Worm (Caenorhabditis elegans) whole organism, mixed stage, embryonic: ENCODE measurements around the gene C47E12.14.

Source experiments
- M03D4.4 ChIP-seq: sonication (generic microtip); optimal IDR thresholded peaks from 2 replicates; lab custom pipeline; 2017; ENCODE audit warnings: mild to moderate bottlenecking, missing genetic modification characterization, missing compliant biosample characterization
- bed-3 ChIP-seq: fragments of 200-800 bp; sonication (Bioruptor generic); optimal IDR thresholded peaks from 3 replicates; lab custom pipeline; 2018; ENCODE audit warnings: mild to moderate bottlenecking, missing genetic modification characterization, moderate library complexity, missing compliant biosample characterization
- blmp-1 ChIP-seq: fragments of 150-350 bp; optimal IDR thresholded peaks from 2 replicates; lab custom pipeline; 2014; ENCODE audit warnings: missing biosample characterization, missing genetic modification characterization
- ceh-39 ChIP-seq: fragments of 150-350 bp; optimal IDR thresholded peaks from 2 replicates; lab custom pipeline; 2014; ENCODE audit warnings: missing biosample characterization, missing genetic modification characterization
- ceh-43 ChIP-seq: fragments of 200-800 bp; sonication (Bioruptor generic); optimal IDR thresholded peaks from 2 replicates; lab custom pipeline; 2018; ENCODE audit warnings: mild to moderate bottlenecking, missing genetic modification characterization, moderate library complexity, missing compliant biosample characterization
- ceh-83 ChIP-seq: fragments of 200-800 bp; sonication (Bioruptor generic); optimal IDR thresholded peaks from 2 replicates; lab custom pipeline; 2018; ENCODE audit warnings: mild to moderate bottlenecking, missing genetic modification characterization, missing compliant biosample characterization
- ces-1 ChIP-seq: fragments of 150-350 bp; optimal IDR thresholded peaks from 2 replicates; lab custom pipeline; 2014; ENCODE audit warnings: missing biosample characterization, missing genetic modification reagents, missing genetic modification characterization
- cnd-1 ChIP-seq: fragments of 200-800 bp; sonication (Bioruptor generic); optimal IDR thresholded peaks from 2 replicates; lab custom pipeline; 2018; ENCODE audit warnings: mild to moderate bottlenecking, missing genetic modification characterization, missing compliant biosample characterization
- drap-1 ChIP-seq: fragments of 200-800 bp; sonication (Bioruptor generic); optimal IDR thresholded peaks from 3 replicates; lab custom pipeline; 2018; ENCODE audit warnings: mild to moderate bottlenecking, missing genetic modification characterization, missing compliant biosample characterization
- elt-1 ChIP-seq: sonication (generic microtip); optimal IDR thresholded peaks from 2 replicates; lab custom pipeline; 2017; ENCODE audit warnings: missing genetic modification characterization, mild to moderate bottlenecking, missing compliant biosample characterization, antibody characterized with exemption, moderate library complexity, borderline replicate concordance; ENCODE audit not compliant: insufficient read depth
- elt-3 ChIP-seq: fragments of 150-350 bp; optimal IDR thresholded peaks from 2 replicates; lab custom pipeline; 2014; ENCODE audit warnings: missing biosample characterization, missing genetic modification characterization
- flh-1 ChIP-seq: fragments of 200-800 bp; sonication (Bioruptor generic); optimal IDR thresholded peaks from 2 replicates; lab custom pipeline; 2018; ENCODE audit warnings: mild to moderate bottlenecking, missing genetic modification characterization, moderate library complexity, missing compliant biosample characterization
- ham-2 ChIP-seq: fragments of 200-800 bp; sonication (Bioruptor generic); optimal IDR thresholded peaks from 2 replicates; lab custom pipeline; 2018; ENCODE audit warnings: mild to moderate bottlenecking, missing genetic modification characterization, missing compliant biosample characterization
- hlh-1 ChIP-seq: fragments of 150-350 bp; optimal IDR thresholded peaks from 2 replicates; lab custom pipeline; 2014; ENCODE audit warnings: missing biosample characterization, missing genetic modification reagents, missing genetic modification characterization
- lin-13 ChIP-seq: fragments of 150-350 bp; optimal IDR thresholded peaks from 2 replicates; lab custom pipeline; 2014; ENCODE audit warnings: missing biosample characterization, missing genetic modification characterization
- lin-32 ChIP-seq: fragments of 200-800 bp; sonication (Bioruptor generic); optimal IDR thresholded peaks from 2 replicates; lab custom pipeline; 2018; ENCODE audit warnings: mild to moderate bottlenecking, missing genetic modification characterization, missing compliant biosample characterization
- lsy-2 ChIP-seq: fragments of 150-350 bp; optimal IDR thresholded peaks from 2 replicates; lab custom pipeline; 2014; ENCODE audit warnings: missing biosample characterization, missing genetic modification characterization
- mls-2 ChIP-seq: sonication (generic microtip); optimal IDR thresholded peaks from 2 replicates; lab custom pipeline; 2016; ENCODE audit warnings: mild to moderate bottlenecking, missing genetic modification characterization, moderate library complexity, missing compliant biosample characterization
- nhr-12 ChIP-seq: fragments of 150-350 bp; optimal IDR thresholded peaks from 2 replicates; lab custom pipeline; 2014; ENCODE audit warnings: missing biosample characterization, missing genetic modification characterization
- nhr-2 ChIP-seq: fragments of 150-350 bp; optimal IDR thresholded peaks from 2 replicates; lab custom pipeline; 2014; ENCODE audit warnings: missing biosample characterization, missing genetic modification characterization
- nhr-237 ChIP-seq: fragments of 150-350 bp; optimal IDR thresholded peaks from 2 replicates; lab custom pipeline; 2014; ENCODE audit warnings: missing biosample characterization, missing genetic modification characterization
- nhr-28 ChIP-seq: fragments of 150-350 bp; optimal IDR thresholded peaks from 2 replicates; lab custom pipeline; 2014; ENCODE audit warnings: missing biosample characterization, missing genetic modification characterization
- nhr-76 ChIP-seq: sonication (generic microtip); optimal IDR thresholded peaks from 2 replicates; lab custom pipeline; 2017; ENCODE audit warnings: missing biosample characterization, missing genetic modification characterization
- pha-4 ChIP-seq: fragments of 150-350 bp; optimal IDR thresholded peaks from 2 replicates; lab custom pipeline; 2018; ENCODE audit warnings: missing biosample characterization, missing genetic modification reagents, missing genetic modification characterization
- sem-2 ChIP-seq: fragments of 200-800 bp; sonication (Bioruptor generic); optimal IDR thresholded peaks from 2 replicates; lab custom pipeline; 2018; ENCODE audit warnings: mild to moderate bottlenecking, missing genetic modification characterization, missing compliant biosample characterization
- snpc-4 ChIP-seq: fragments of 150-350 bp; optimal IDR thresholded peaks from 2 replicates; lab custom pipeline; 2014; ENCODE audit warnings: missing biosample characterization, missing genetic modification characterization
- sptf-1 ChIP-seq: sonication (generic microtip); optimal IDR thresholded peaks from 2 replicates; lab custom pipeline; 2017; ENCODE audit warnings: mild to moderate bottlenecking, missing genetic modification characterization, moderate library complexity, missing compliant biosample characterization
- tbx-8 ChIP-seq: fragments of 200-800 bp; sonication (Bioruptor generic); optimal IDR thresholded peaks from 2 replicates; lab custom pipeline; 2018; ENCODE audit warnings: mild to moderate bottlenecking, missing genetic modification characterization, moderate library complexity, missing compliant biosample characterization
- unc-39 ChIP-seq: fragments of 150-350 bp; optimal IDR thresholded peaks from 2 replicates; lab custom pipeline; 2014; ENCODE audit warnings: missing biosample characterization, missing genetic modification characterization
- unc-62 ChIP-seq: fragments of 150-350 bp; optimal IDR thresholded peaks from 2 replicates; lab custom pipeline; 2014; ENCODE audit warnings: missing biosample characterization, missing genetic modification reagents, missing genetic modification characterization
- ztf-11 ChIP-seq: fragments of 150-350 bp; optimal IDR thresholded peaks from 2 replicates; lab custom pipeline; 2014; ENCODE audit warnings: missing biosample characterization, missing genetic modification characterization

Gene C47E12.14

ce11 chrIV:9976284-9976683, at the start of gene C47E12.14:
Gene C47E12.14, minus strand, starts transcription at chrIV:9976384.
- TF ChIP-seq cnd-1 (no peak), ceh-43 (GFP tag; lab: Kevin White, UChicago) (no peak), sem-2 (GFP tag; lab: Kevin White, UChicago) (no peak), nhr-12 (tag; lab: Kevin White, UChicago) (no peak), M03D4.4 (no peak)

ce11 chrIV:10022991-10023390, 46.8 kb upstream of the C47E12.14 start, which contains the start of gene F44D12.8:
Gene F44D12.8, plus strand, starts transcription at chrIV:10023291.
- TF ChIP-seq hlh-1 (tag; lab: Kevin White, UChicago) (no peak), ces-1 (GFP tag; lab: Kevin White, UChicago) (no peak), cnd-1 (no peak), mls-2 (tag; lab: Kevin White, UChicago) (no peak)
- TF ChIP-seq, all 35 proteins: peak for 0

- no peak for TF ChIP-seq pha-4 (tag; lab: Kevin White, UChicago)
- TF ChIP-seq bed-3, result no peak
These were observed 45.1 kb upstream of the C47E12.14 start, which contains the start of gene F44D12.19 for ce11 chrIV:10021283-10021682. Gene F44D12.19, plus strand, starts transcription at chrIV:10021583.

ce11 chrIV:10017633-10018032, 41.4 kb upstream of the C47E12.14 start, which contains the start of gene F44D12.2:
Gene F44D12.2, minus strand, starts transcription at chrIV:10017733.
- TF ChIP-seq snpc-4 (no peak), sem-2 (GFP tag; lab: Kevin White, UChicago) (no peak), elt-1 (tag; lab: Kevin White, UChicago) (no peak), tbx-8 (GFP tag; lab: Kevin White, UChicago) (no peak), lin-13 (tag; lab: Kevin White, UChicago) (no peak), nhr-12 (tag; lab: Kevin White, UChicago) (no peak), elt-3 (no peak), blmp-1 (no peak), flh-1 (GFP tag; lab: Kevin White, UChicago) (no peak), nhr-2 (tag; lab: Kevin White, UChicago) (no peak), ztf-11 (tag; lab: Kevin White, UChicago) (no peak), nhr-28 (tag; lab: Kevin White, UChicago) (no peak), lsy-2 (tag; lab: Kevin White, UChicago) (no peak), nhr-237 (tag; lab: Kevin White, UChicago) (no peak), unc-62 (GFP tag; lab: Kevin White, UChicago) (no peak), ces-1 (GFP tag; lab: Kevin White, UChicago) (no peak), nhr-76 (tag; lab: Kevin White, UChicago) (no peak), drap-1 (GFP tag; lab: Kevin White, UChicago) (no peak)

- no peak for TF ChIP-seq lin-32 (GFP tag; lab: Kevin White, UChicago)
- TF ChIP-seq sptf-1 (tag; lab: Kevin White, UChicago), result no peak
- no peak for TF ChIP-seq nhr-2 (tag; lab: Kevin White, UChicago)
- no peak for TF ChIP-seq blmp-1
- TF ChIP-seq ceh-83, result no peak
- no peak for TF ChIP-seq snpc-4
These were observed 40.8 kb upstream of the C47E12.14 start, which contains the start of gene ent-7 for ce11 chrIV:10016977-10017376. Gene ent-7, plus strand, starts transcription at chrIV:10017277.

- TF ChIP-seq nhr-2 (tag; lab: Kevin White, UChicago), result no peak
- TF ChIP-seq ceh-83, result no peak
- TF ChIP-seq nhr-237 (tag; lab: Kevin White, UChicago), result no peak
- no peak for TF ChIP-seq cnd-1
- no peak for TF ChIP-seq pha-4 (tag; lab: Kevin White, UChicago)
- no peak for TF ChIP-seq bed-3
- TF ChIP-seq ham-2 (GFP tag; lab: Kevin White, UChicago), result no peak
- TF ChIP-seq sem-2 (GFP tag; lab: Kevin White, UChicago), result no peak
- TF ChIP-seq unc-39 (tag; lab: Kevin White, UChicago), result no peak
- no peak for TF ChIP-seq nhr-28 (tag; lab: Kevin White, UChicago)
- TF ChIP-seq nhr-12 (tag; lab: Kevin White, UChicago), result no peak
- no peak for TF ChIP-seq ceh-39 (tag; lab: Kevin White, UChicago)
- TF ChIP-seq lin-32 (GFP tag; lab: Kevin White, UChicago), result no peak
- TF ChIP-seq elt-3, result no peak
- no peak for TF ChIP-seq lin-13 (tag; lab: Kevin White, UChicago)
- no peak for TF ChIP-seq sptf-1 (tag; lab: Kevin White, UChicago)
- TF ChIP-seq nhr-76 (tag; lab: Kevin White, UChicago), result no peak
These were observed 33.4 kb upstream of the C47E12.14 start, which contains the start of gene magu-4 for ce11 chrIV:10009536-10009935. Gene magu-4, plus strand, starts transcription at chrIV:10009753.
